In the genomic region with DNA sequence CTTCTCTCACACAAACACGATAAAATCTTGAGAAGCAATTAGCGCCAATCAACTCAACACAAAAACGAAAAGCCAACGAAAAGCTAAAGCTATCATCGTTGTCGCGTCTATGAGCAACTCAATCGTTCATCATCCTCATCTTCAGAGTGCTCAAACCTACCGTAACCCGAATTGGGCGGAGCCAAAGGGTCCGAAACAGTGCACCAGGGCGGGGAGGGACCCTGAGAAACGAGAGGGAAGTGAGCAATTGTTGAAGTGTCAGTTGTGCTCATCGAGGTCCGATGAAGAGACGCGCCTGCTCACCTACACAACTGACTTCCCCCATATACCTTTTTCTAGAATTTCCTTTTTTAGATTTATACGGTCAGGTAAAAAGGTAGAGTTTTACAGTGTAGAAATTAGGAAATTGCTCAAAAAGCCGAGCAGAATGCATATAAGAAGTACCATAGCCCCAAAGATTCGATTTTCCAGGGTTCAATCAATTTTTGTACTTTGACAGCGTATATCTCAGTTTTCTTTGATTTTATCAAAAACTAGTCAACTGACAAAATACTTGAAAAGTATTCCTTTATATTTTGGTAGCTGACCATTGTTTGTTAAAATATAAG, we compare ENCODE assay signal across 4 worm cellular contexts.
TF ChIP-seq lines count a peak whose summit lies in the region.

A gene (plus strand): TSS at position 275 of the 608 bp plus-strand sequence.

TF ChIP-seq in whole organism, L2 larva, 48 proteins besides CTCF, POLR2A, EP300 and RAD21:
- TF ChIP-seq nhr-6 (tag; optimal IDR thresholded peaks at IDR 0.05; lab: Kevin White, UChicago) (no peak), lsy-2 (tag; optimal IDR thresholded peaks at IDR 0.05; lab: Kevin White, UChicago) (peak; percentile 16 to 83), C34F6.9 (tag; optimal IDR thresholded peaks at IDR 0.05; lab: Kevin White, UChicago) (peak; percentile 0), F13H6.1 (tag; optimal IDR thresholded peaks at IDR 0.05; lab: Kevin White, UChicago) (peak; percentile 71), elt-1 (tag; optimal IDR thresholded peaks at IDR 0.05; lab: Kevin White, UChicago) (no peak), lin-13 (GFP tag; optimal IDR thresholded peaks at IDR 0.05; lab: Kevin White, UChicago) (no peak), nhr-129 (tag; optimal IDR thresholded peaks at IDR 0.05; lab: Kevin White, UChicago) (peak; percentile 66), ztf-11 (tag; optimal IDR thresholded peaks at IDR 0.05; lab: Kevin White, UChicago) (no peak), sma-9 (GFP tag; optimal IDR thresholded peaks at IDR 0.05; lab: Kevin White, UChicago) (peak; percentile 56), sma-9 (tag; optimal IDR thresholded peaks at IDR 0.05; lab: Kevin White, UChicago) (no peak), nhr-77 (tag; optimal IDR thresholded peaks at IDR 0.05; lab: Kevin White, UChicago) (no peak), ztf-4 (tag; optimal IDR thresholded peaks at IDR 0.05; lab: Kevin White, UChicago) (peak; percentile 4)

TF ChIP-seq in whole organism, L4 larva, 104 proteins besides CTCF, POLR2A, EP300 and RAD21:
- TF ChIP-seq daf-16 (GFP tag; optimal IDR thresholded peaks at IDR 0.05; lab: Kevin White, UChicago) (peak in 1 of 2 experiments; percentile 57), daf-16 (tag; optimal IDR thresholded peaks at IDR 0.05; lab: Kevin White, UChicago) (no peak), hlh-30 (tag; optimal IDR thresholded peaks at IDR 0.05; lab: Kevin White, UChicago; ENCODE audit: insufficient read depth) (no peak), lsy-2 (tag; optimal IDR thresholded peaks at IDR 0.05; lab: Kevin White, UChicago) (peak in 1 of 2 experiments; percentile 46), set-16 (GFP tag; IDR thresholded peaks at IDR 0.05; lab: Robert Waterston, UW) (peak; percentile 25; the same call in 1 of the 2 replicates), aha-1 (tag; lab: Kevin White, UChicago) (peak; percentile 68), unc-62 (GFP tag; optimal IDR thresholded peaks at IDR 0.05 in 1 of 2; lab: Kevin White, UChicago) (peak in 1 of 2 experiments; percentile 84), unc-62 (tag; optimal IDR thresholded peaks at IDR 0.05; lab: Kevin White, UChicago) (no peak), Y105C5A.15 (GFP tag; IDR thresholded peaks at IDR 0.05; lab: Robert Waterston, UW) (no peak), unc-39 (tag; optimal IDR thresholded peaks at IDR 0.05; lab: Kevin White, UChicago) (no peak), hlh-11 (tag; optimal IDR thresholded peaks at IDR 0.05; lab: Kevin White, UChicago) (peak; percentile 47), nhr-11 (tag; optimal IDR thresholded peaks at IDR 0.05; lab: Kevin White, UChicago) (peak; percentile 47)
TF ChIP-seq in whole organism, L4 larva: peak in this region for 7.

TF ChIP-seq in whole organism, late embryonic, 69 proteins besides CTCF, POLR2A, EP300 and RAD21:
- TF ChIP-seq nfya-1 (tag; optimal IDR thresholded peaks at IDR 0.05; lab: Kevin White, UChicago): peak; percentile 73
- peak; percentile 60 for TF ChIP-seq rnt-1 (tag; optimal IDR thresholded peaks at IDR 0.05; lab: Kevin White, UChicago)
- TF ChIP-seq ceh-31 (tag; optimal IDR thresholded peaks at IDR 0.05; lab: Kevin White, UChicago): no peak
- no peak for TF ChIP-seq gmeb-2 (tag; optimal IDR thresholded peaks at IDR 0.05; lab: Kevin White, UChicago)
- TF ChIP-seq ceh-48 (tag; optimal IDR thresholded peaks at IDR 0.05; lab: Kevin White, UChicago): no peak
- TF ChIP-seq unc-55 (GFP tag; optimal IDR thresholded peaks at IDR 0.05; lab: Kevin White, UChicago): peak; percentile 95
- TF ChIP-seq npax-4 (tag; optimal IDR thresholded peaks at IDR 0.05; lab: Kevin White, UChicago): no peak
- no peak for TF ChIP-seq odd-2 (tag; optimal IDR thresholded peaks at IDR 0.05; lab: Kevin White, UChicago)
- no peak for TF ChIP-seq ztf-16 (tag; optimal IDR thresholded peaks at IDR 0.05; lab: Kevin White, UChicago)
- no peak for TF ChIP-seq madf-2 (tag; optimal IDR thresholded peaks at IDR 0.05; lab: Kevin White, UChicago)
- no peak for TF ChIP-seq hlh-13 (GFP tag; optimal IDR thresholded peaks at IDR 0.05; lab: Kevin White, UChicago)
- no peak for TF ChIP-seq unc-3 (GFP tag; conservative IDR thresholded peaks at IDR 0.05; lab: Robert Waterston, UW)
- TF ChIP-seq unc-3 (tag; optimal IDR thresholded peaks at IDR 0.05; lab: Kevin White, UChicago): no peak
- peak; percentile 67 for TF ChIP-seq ceh-18 (tag; optimal IDR thresholded peaks at IDR 0.05; lab: Kevin White, UChicago)

TF ChIP-seq in whole organism, mixed stage, embryonic, 35 proteins besides CTCF, POLR2A, EP300 and RAD21:
- peak; percentile 100 for TF ChIP-seq hlh-1 (tag; optimal IDR thresholded peaks at IDR 0.05; lab: Kevin White, UChicago)
- no peak for TF ChIP-seq ceh-83 (GFP tag; optimal IDR thresholded peaks at IDR 0.05; lab: Kevin White, UChicago)
- TF ChIP-seq unc-120 (tag; optimal IDR thresholded peaks at IDR 0.05; lab: Kevin White, UChicago; ENCODE audit: poor library complexity, severe bottlenecking): peak; percentile 100
- TF ChIP-seq elt-1 (tag; optimal IDR thresholded peaks at IDR 0.05; lab: Kevin White, UChicago; ENCODE audit: borderline replicate concordance, insufficient read depth): no peak
- TF ChIP-seq unc-62 (GFP tag; optimal IDR thresholded peaks at IDR 0.05; lab: Kevin White, UChicago): peak; percentile 83
- peak; percentile 12 for TF ChIP-seq sptf-1 (tag; optimal IDR thresholded peaks at IDR 0.05; lab: Kevin White, UChicago)
- no peak for TF ChIP-seq ztf-11 (tag; optimal IDR thresholded peaks at IDR 0.05; lab: Kevin White, UChicago)
- TF ChIP-seq lsy-2 (tag; optimal IDR thresholded peaks at IDR 0.05; lab: Kevin White, UChicago): peak; percentile 89
